Fruit fly (Drosophila melanogaster): Measurements from ENCODE around the gene CG31816.

DNA sequence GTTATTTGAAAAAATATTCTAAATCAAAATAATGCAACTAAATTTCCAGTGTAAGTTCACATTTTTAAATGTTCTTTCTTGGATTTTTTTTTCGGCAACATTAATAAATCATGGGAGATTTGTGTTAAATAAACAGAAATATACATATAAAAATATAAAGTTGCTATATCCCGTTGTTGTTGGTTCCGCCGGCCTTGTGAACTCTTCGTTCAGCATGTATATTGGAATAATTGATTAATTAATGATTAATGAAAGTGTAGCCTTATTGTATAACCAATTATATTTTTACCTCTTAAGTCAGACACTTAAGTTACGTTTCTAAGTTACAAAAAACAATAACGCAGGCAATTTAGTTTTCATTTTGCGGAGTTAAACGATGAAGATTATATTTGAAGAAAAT, 35.1 kb upstream of the CG31816 start:
- TF ChIP-seq EcR (GFP tag; optimal IDR thresholded peaks at IDR 0.05) (no peak), D1 (tag; optimal IDR thresholded peaks at IDR 0.05) (no peak), CG13204 (GFP tag; optimal IDR thresholded peaks at IDR 0.05) (no peak), CG4496 (GFP tag; IDR thresholded peaks at IDR 0.05) (no peak), CG32121 (GFP tag; IDR thresholded peaks at IDR 0.05) (no peak), gl (tag; optimal IDR thresholded peaks at IDR 0.05) (no peak), CG10348 (GFP tag; IDR thresholded peaks at IDR 0.05) (no peak), CG12605 (GFP tag; IDR thresholded peaks at IDR 0.05) (no peak)
